Fruit fly (Drosophila melanogaster): ENCODE measurements around the gene CG33920.

CG33920 gene

DNA sequence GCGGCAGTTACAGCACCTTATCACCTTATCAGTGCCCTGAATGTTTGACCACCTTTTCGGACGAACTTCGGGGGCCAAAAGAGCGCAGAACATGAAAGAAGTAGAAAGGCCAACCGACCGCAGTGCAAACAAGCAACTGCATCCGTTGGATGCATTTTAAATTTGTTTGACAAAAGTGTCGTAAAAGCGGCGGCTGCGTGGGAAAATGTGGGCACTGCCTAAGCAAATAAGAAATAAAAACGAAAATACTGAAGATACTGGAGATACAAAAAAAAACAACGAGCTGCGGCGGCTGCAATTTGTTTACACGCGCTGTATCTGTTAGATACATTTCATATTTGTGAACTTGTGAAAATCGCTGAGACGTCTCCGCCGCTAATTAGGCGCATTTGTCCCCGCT is 25.8 kb upstream of the CG33920 start (continued):
- no peak for TF ChIP-seq CG31365 (tag; optimal IDR thresholded peaks at IDR 0.05)
- no peak for TF ChIP-seq amos (GFP tag; IDR thresholded peaks at IDR 0.05; ENCODE audit: partially characterized antibody)
- TF ChIP-seq onecut (GFP tag; IDR thresholded peaks at IDR 0.05) = no peak
- no peak for TF ChIP-seq CG10462 (GFP tag; optimal IDR thresholded peaks at IDR 0.05)
- TF ChIP-seq Bteb2 (GFP tag; optimal IDR thresholded peaks at IDR 0.05) = no peak
- TF ChIP-seq Atf3 (GFP tag; optimal IDR thresholded peaks at IDR 0.05) = no peak
- peak; percentile 13 for TF ChIP-seq fd102C (GFP tag; optimal IDR thresholded peaks at IDR 0.05)
- TF ChIP-seq Xrp1 (GFP tag; IDR thresholded peaks at IDR 0.05) = no peak
- TF ChIP-seq CG10366 (GFP tag; IDR thresholded peaks at IDR 0.05) = no peak
- peak; percentile 20 for TF ChIP-seq Blimp-1 (GFP tag; optimal IDR thresholded peaks at IDR 0.05)
- TF ChIP-seq CG7372 (GFP tag; IDR thresholded peaks at IDR 0.05) = no peak
- no peak for TF ChIP-seq croc (GFP tag; conservative IDR thresholded peaks at IDR 0.05)
- no peak for TF ChIP-seq Gug (GFP tag; IDR thresholded peaks at IDR 0.05)
- peak in 1 of 2 experiments; percentile 45 for TF ChIP-seq tll (GFP tag; optimal IDR thresholded peaks at IDR 0.05)
- TF ChIP-seq CG7271 (tag; optimal IDR thresholded peaks at IDR 0.05) = no peak
- TF ChIP-seq gsb (GFP tag; IDR thresholded peaks at IDR 0.05) = no peak
- TF ChIP-seq CG17186 (GFP tag; optimal IDR thresholded peaks at IDR 0.05) = no peak
- TF ChIP-seq trem (tag; optimal IDR thresholded peaks at IDR 0.05) = no peak
- no peak for TF ChIP-seq usp (GFP tag; optimal IDR thresholded peaks at IDR 0.05)
- TF ChIP-seq kni (GFP tag; optimal IDR thresholded peaks at IDR 0.05) = peak; percentile 51
- TF ChIP-seq D (optimal IDR thresholded peaks at IDR 0.05) = no peak
- TF ChIP-seq D (GFP tag; optimal IDR thresholded peaks at IDR 0.05) = peak; percentile 9
- TF ChIP-seq CG1233 (GFP tag; optimal IDR thresholded peaks at IDR 0.05) = no peak
- peak; percentile 35 for TF ChIP-seq ATbp (GFP tag; optimal IDR thresholded peaks at IDR 0.05)

DNA sequence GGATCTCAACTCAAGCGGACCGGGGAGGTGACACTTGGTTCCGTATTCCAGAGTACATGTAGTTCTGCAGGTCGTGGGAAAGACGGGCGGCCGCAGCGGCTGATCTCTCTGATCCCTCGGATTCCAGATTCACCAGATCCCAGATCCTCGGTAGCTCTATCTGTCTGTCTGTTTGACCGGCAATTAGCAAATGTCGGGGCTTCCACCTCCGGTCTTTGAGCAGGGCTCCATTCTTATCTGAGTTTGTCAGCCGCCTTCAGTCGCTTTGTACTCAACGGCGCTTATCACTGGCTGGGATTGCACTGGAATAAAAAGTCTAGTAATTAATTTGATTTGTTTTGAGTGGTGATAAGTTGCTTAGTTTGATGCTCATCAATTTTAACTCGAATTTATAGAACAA is 21.5 kb upstream of the CG33920 start:
- TF ChIP-seq gem (tag; optimal IDR thresholded peaks at IDR 0.05) (peak; percentile 35), CG1024 (GFP tag; IDR thresholded peaks at IDR 0.05) (no peak), al (GFP tag; IDR thresholded peaks at IDR 0.05) (no peak), Hr78 (GFP tag; optimal IDR thresholded peaks at IDR 0.05) (peak in 1 of 2 experiments; percentile 3), crol (GFP tag; IDR thresholded peaks at IDR 0.05) (0 out of 2 replicates have a peak, but pooled peaks have one; percentile 3), CG10565 (GFP tag; optimal IDR thresholded peaks at IDR 0.05) (no peak), E2f2 (GFP tag; IDR thresholded peaks at IDR 0.05) (no peak), kah (GFP tag; optimal IDR thresholded peaks at IDR 0.05) (no peak), row (GFP tag; IDR thresholded peaks at IDR 0.05) (peak; percentile 24; the same call in 1 of the 3 replicates), CG1603 (tag; optimal IDR thresholded peaks at IDR 0.05) (peak; percentile 48), Mes4 (GFP tag; optimal IDR thresholded peaks at IDR 0.05) (no peak), onecut (GFP tag; IDR thresholded peaks at IDR 0.05) (no peak), CG7372 (GFP tag; IDR thresholded peaks at IDR 0.05) (no peak), CG11504 (tag; optimal IDR thresholded peaks at IDR 0.05) (peak; percentile 1), pan (optimal IDR thresholded peaks at IDR 0.05) (no peak), pan (GFP tag; optimal IDR thresholded peaks at IDR 0.05 in 1 of 2, IDR thresholded peaks at IDR 0.05 in 1 of 2) (no peak), Fer2 (tag; optimal IDR thresholded peaks at IDR 0.05) (no peak)

Measured in whole organism, embryonic.